Worm (Caenorhabditis elegans): Measurements from ENCODE around the gene R05G6.10.

ce11 chrIV:7507305-7507704 lies 35.0 kb downstream of the R05G6.10 start:
- TF ChIP-seq dao-5 (tag; optimal IDR thresholded peaks at IDR 0.05): no peak
- no peak for TF ChIP-seq him-1 (tag; optimal IDR thresholded peaks at IDR 0.05)
- TF ChIP-seq W03F9.2 (tag; optimal IDR thresholded peaks at IDR 0.05): no peak

All from whole organism, L4/young adult.